Worm (Caenorhabditis elegans) whole organism, L4 larva: ENCODE results near the gene pfk-1.2.
A peak's percentile ranks its signal among the peaks of the same experiment; 100 is the strongest.

Experiments
- D1046.2 ChIP-seq: fragments of 200-800 bp; sonication (Bioruptor generic); IDR thresholded peaks from 2 replicates; pipeline ENCODE4 v1.3.6; 2022; ENCODE audit warnings: missing genetic modification characterization, missing compliant biosample characterization
- F10B5.3 ChIP-seq: sonication (generic microtip); optimal IDR thresholded peaks from 2 replicates; lab custom pipeline; 2016; ENCODE audit warnings: mild to moderate bottlenecking, missing genetic modification characterization, missing compliant biosample characterization
- F37D6.2 ChIP-seq: sonication (generic microtip); optimal IDR thresholded peaks from 2 replicates; lab custom pipeline; 2016; ENCODE audit warnings: mild to moderate bottlenecking, missing genetic modification characterization, missing compliant biosample characterization
- F44E2.7 ChIP-seq: fragments of 200-800 bp; sonication (Bioruptor generic); IDR thresholded peaks from 2 replicates; pipeline ENCODE4 v2.1.2; 2022; ENCODE audit warnings: missing genetic modification characterization, missing compliant biosample characterization
- F49E8.2 ChIP-seq: sonication (generic microtip); optimal IDR thresholded peaks from 2 replicates; lab custom pipeline; 2016; ENCODE audit warnings: missing compliant biosample characterization, mild to moderate bottlenecking, missing genetic modification characterization, borderline replicate concordance
- Y105C5A.15 ChIP-seq: fragments of 200-800 bp; sonication (Bioruptor generic); IDR thresholded peaks from 2 replicates; pipeline ENCODE4 v1.3.6; 2022; ENCODE audit warnings: missing genetic modification characterization, missing compliant biosample characterization
- aly-2 ChIP-seq: sonication (generic microtip); optimal IDR thresholded peaks from 2 replicates; lab custom pipeline; 2018; ENCODE audit warnings: missing biosample characterization, missing genetic modification characterization
- arid-1 ChIP-seq: fragments of 200-800 bp; sonication (Bioruptor generic); conservative IDR thresholded peaks from 2 replicates; pipeline ENCODE4 v1.3.6; 2022; ENCODE audit warnings: missing genetic modification reagents, missing genetic modification characterization, missing compliant biosample characterization
- ceh-20 ChIP-seq: fragments of 200-800 bp; sonication (Bioruptor generic); IDR thresholded peaks from 2 replicates; pipeline ENCODE4 v1.3.6; 2022; ENCODE audit warnings: missing genetic modification reagents, missing genetic modification characterization, missing compliant biosample characterization
- ceh-28 ChIP-seq: fragments of 150-350 bp; optimal IDR thresholded peaks from 2 replicates; lab custom pipeline; 2014; ENCODE audit warnings: missing biosample characterization, missing genetic modification reagents, missing genetic modification characterization
- ceh-62 ChIP-seq: sonication (generic microtip); optimal IDR thresholded peaks from 2 replicates; lab custom pipeline; 2017; ENCODE audit warnings: missing biosample characterization, missing genetic modification characterization
- ces-1 ChIP-seq: fragments of 150-350 bp; sonication (generic microtip); optimal IDR thresholded peaks from 4 replicates; lab custom pipeline; 2014; ENCODE audit warnings: missing biosample characterization, missing genetic modification reagents, missing genetic modification characterization
- cey-2 ChIP-seq: sonication (generic microtip); optimal IDR thresholded peaks from 3 replicates; lab custom pipeline; 2017; ENCODE audit warnings: missing genetic modification characterization, mild to moderate bottlenecking, missing compliant biosample characterization, antibody characterized with exemption, borderline replicate concordance; ENCODE audit not compliant: insufficient read depth
- ctbp-1 ChIP-seq: fragments of 200-800 bp; sonication (Bioruptor generic); IDR thresholded peaks from 2 replicates; pipeline ENCODE4 v1.3.6; 2022; ENCODE audit warnings: missing genetic modification reagents, missing genetic modification characterization, missing compliant biosample characterization
- daf-16 ChIP-seq, 3 experiments: sonication (generic microtip); optimal IDR thresholded peaks; 2 replicates each; lab custom pipeline; 2016 to 2017; ENCODE audit warnings: missing genetic modification characterization in 3 of 3, missing genetic modification reagents in 3 of 3, mild to moderate bottlenecking in 2 of 3, missing compliant biosample characterization in 2 of 3, missing biosample characterization in 1 of 3, moderate library complexity in 1 of 3
- daf-19 ChIP-seq: fragments of 200-800 bp; sonication (Bioruptor generic); conservative IDR thresholded peaks from 2 replicates; pipeline ENCODE4 v1.3.6; 2022; ENCODE audit warnings: missing genetic modification characterization, missing compliant biosample characterization
- daf-8 ChIP-seq: fragments of 200-800 bp; sonication (Bioruptor generic); IDR thresholded peaks from 2 replicates; pipeline ENCODE4 v1.3.6; 2022; ENCODE audit warnings: missing genetic modification characterization, missing compliant biosample characterization
- dmd-6 ChIP-seq: fragments of 200-800 bp; sonication (Bioruptor generic); IDR thresholded peaks from 2 replicates; pipeline ENCODE4 v1.3.6; 2022; ENCODE audit warnings: missing genetic modification reagents, missing genetic modification characterization, missing compliant biosample characterization
- dmd-8 ChIP-seq: fragments of 200-800 bp; sonication (Bioruptor generic); IDR thresholded peaks from 2 replicates; pipeline ENCODE4 v1.3.6; 2022; ENCODE audit warnings: missing genetic modification characterization, missing compliant biosample characterization
- dve-1 ChIP-seq: sonication (generic microtip); optimal IDR thresholded peaks from 2 replicates; lab custom pipeline; 2017; ENCODE audit warnings: antibody characterized with exemption, mild to moderate bottlenecking, missing genetic modification characterization, missing compliant biosample characterization; ENCODE audit not compliant: insufficient read depth
- egl-43 ChIP-seq: fragments of 200-800 bp; sonication (Bioruptor generic); IDR thresholded peaks from 2 replicates; pipeline ENCODE4 v1.3.6; 2022; ENCODE audit warnings: missing genetic modification reagents, missing genetic modification characterization, missing compliant biosample characterization
- fos-1 ChIP-seq: fragments of 150-350 bp; optimal IDR thresholded peaks from 2 replicates; lab custom pipeline; 2014; ENCODE audit warnings: missing biosample characterization, missing genetic modification characterization
- hif-1 ChIP-seq, 2 experiments: sonication (generic microtip); optimal IDR thresholded peaks; 2 replicates each; lab custom pipeline; 2016 to 2017; ENCODE audit warnings: missing compliant biosample characterization in 2 of 2, missing genetic modification characterization in 2 of 2, missing genetic modification reagents in 2 of 2, missing genotype in 2 of 2, mild to moderate bottlenecking in 1 of 2
- lim-7 ChIP-seq: fragments of 200-800 bp; sonication (Bioruptor generic); IDR thresholded peaks from 2 replicates; pipeline ENCODE4 v1.3.6; 2022; ENCODE audit warnings: missing genetic modification characterization, missing compliant biosample characterization
- lin-1 ChIP-seq: fragments of 200-800 bp; sonication (Bioruptor generic); IDR thresholded peaks from 2 replicates; pipeline ENCODE4 v1.3.6; 2022; ENCODE audit warnings: missing genetic modification reagents, missing genetic modification characterization, missing compliant biosample characterization
- lin-13 ChIP-seq: fragments of 150-350 bp; optimal IDR thresholded peaks from 2 replicates; lab custom pipeline; 2014; ENCODE audit warnings: missing biosample characterization, missing genetic modification reagents, missing genetic modification characterization
- lin-15B ChIP-seq: fragments of 150-350 bp; sonication (generic microtip); optimal IDR thresholded peaks from 3 replicates; lab custom pipeline; 2014; ENCODE audit warnings: missing biosample characterization, missing genetic modification characterization
- lin-39 ChIP-seq: fragments of 150-350 bp; optimal IDR thresholded peaks from 2 replicates; lab custom pipeline; 2014; ENCODE audit warnings: missing biosample characterization, missing genetic modification reagents, missing genetic modification characterization
- lir-3 ChIP-seq: sonication (generic microtip); optimal IDR thresholded peaks from 2 replicates; lab custom pipeline; 2016; ENCODE audit warnings: mild to moderate bottlenecking, missing genetic modification characterization, missing compliant biosample characterization
- mep-1 ChIP-seq: fragments of 150-350 bp; sonication (generic microtip); optimal IDR thresholded peaks from 3 replicates; lab custom pipeline; 2014; ENCODE audit warnings: missing biosample characterization, missing genetic modification characterization
- mxl-2 ChIP-seq: fragments of 200-800 bp; sonication (Bioruptor generic); conservative IDR thresholded peaks from 2 replicates; pipeline ENCODE4 v1.3.6; 2022; ENCODE audit warnings: missing genetic modification reagents, missing genetic modification characterization, missing compliant biosample characterization
- nhr-111 ChIP-seq: fragments of 200-800 bp; sonication (Bioruptor generic); optimal IDR thresholded peaks from 2 replicates; lab custom pipeline; 2018; ENCODE audit warnings: mild to moderate bottlenecking, missing genetic modification characterization, missing compliant biosample characterization
- nhr-25 ChIP-seq: sonication (generic microtip); optimal IDR thresholded peaks from 2 replicates; lab custom pipeline; 2017; ENCODE audit warnings: missing genetic modification characterization, mild to moderate bottlenecking, missing compliant biosample characterization, antibody characterized with exemption, moderate library complexity, borderline replicate concordance; ENCODE audit not compliant: insufficient read depth
- nhr-28 ChIP-seq: fragments of 150-350 bp; optimal IDR thresholded peaks from 2 replicates; lab custom pipeline; 2014; ENCODE audit warnings: missing biosample characterization, missing genetic modification characterization
- nhr-77 ChIP-seq: fragments of 150-350 bp; optimal IDR thresholded peaks from 2 replicates; lab custom pipeline; 2014; ENCODE audit warnings: missing biosample characterization, missing genetic modification characterization
- pha-4 ChIP-seq, 2 experiments: fragments of 150-350 bp in 1 of 2; fragments of 200-800 bp in 1 of 2; sonication (Bioruptor generic) in 1 of 2; IDR thresholded peaks in 1 of 2; optimal IDR thresholded peaks in 1 of 2; 2 replicates each; pipeline versions ENCODE4 v1.3.6 to Lab custom; 2014 to 2022; ENCODE audit warnings: missing genetic modification characterization in 2 of 2, missing genetic modification reagents in 2 of 2, missing biosample characterization in 1 of 2, missing compliant biosample characterization in 1 of 2
- php-3 ChIP-seq: fragments of 200-800 bp; sonication (Bioruptor generic); IDR thresholded peaks from 2 replicates; pipeline ENCODE4 v1.3.6; 2022; ENCODE audit warnings: missing genetic modification reagents, missing genetic modification characterization, missing compliant biosample characterization
- saeg-2 ChIP-seq: fragments of 200-800 bp; sonication (Bioruptor generic); IDR thresholded peaks from 2 replicates; pipeline ENCODE4 v1.3.6; 2022; ENCODE audit warnings: missing genetic modification reagents, missing genetic modification characterization, missing compliant biosample characterization
- set-16 ChIP-seq: fragments of 200-800 bp; sonication (Bioruptor generic); IDR thresholded peaks from 2 replicates; pipeline ENCODE4 v1.3.6; 2022; ENCODE audit warnings: missing genetic modification reagents, missing genetic modification characterization, missing compliant biosample characterization
- skn-1 ChIP-seq: fragments of 150-350 bp; optimal IDR thresholded peaks from 2 replicates; lab custom pipeline; 2014; ENCODE audit warnings: missing biosample characterization, missing genetic modification characterization
- snpc-1.2 ChIP-seq: fragments of 200-800 bp; sonication (Bioruptor generic); IDR thresholded peaks from 2 replicates; pipeline ENCODE4 v1.3.6; 2022; ENCODE audit warnings: missing genetic modification reagents, missing genetic modification characterization, missing compliant biosample characterization
- snpc-4 ChIP-seq: fragments of 150-350 bp; optimal IDR thresholded peaks from 2 replicates; lab custom pipeline; 2014; ENCODE audit warnings: missing biosample characterization, missing genetic modification characterization
- tag-97 ChIP-seq: fragments of 200-800 bp; sonication (Bioruptor generic); IDR thresholded peaks from 2 replicates; pipeline ENCODE4 v1.3.6; 2022; ENCODE audit warnings: missing genetic modification characterization, missing compliant biosample characterization
- unc-39 ChIP-seq: sonication (generic microtip); optimal IDR thresholded peaks from 2 replicates; lab custom pipeline; 2017; ENCODE audit warnings: missing biosample characterization, missing genetic modification characterization
- zfp-2 ChIP-seq: sonication (generic microtip); optimal IDR thresholded peaks from 2 replicates; lab custom pipeline; 2016; ENCODE audit warnings: mild to moderate bottlenecking, missing genetic modification characterization, missing compliant biosample characterization
- zfp-3 ChIP-seq: fragments of 200-800 bp; sonication (Bioruptor generic); conservative IDR thresholded peaks from 2 replicates; pipeline ENCODE4 v1.3.6; 2022; ENCODE audit warnings: missing genetic modification reagents, missing genetic modification characterization, missing compliant biosample characterization
- ztf-11 ChIP-seq: fragments of 150-350 bp; optimal IDR thresholded peaks from 2 replicates; lab custom pipeline; 2014; ENCODE audit warnings: missing biosample characterization, missing genetic modification characterization
- ztf-7 ChIP-seq: fragments of 150-350 bp; optimal IDR thresholded peaks from 2 replicates; lab custom pipeline; 2014; ENCODE audit warnings: missing biosample characterization, missing genetic modification characterization

Gene pfk-1.2

ce11 chrV:9503152-9503817, 28.3 kb upstream of the pfk-1.2 start (continued):
- 0 out of 2 replicates have a peak, but pooled peaks have one; percentile 12 for TF ChIP-seq mxl-2
- TF ChIP-seq snpc-4 (tag; lab: Kevin White, UChicago): peak; percentile 81
- TF ChIP-seq ztf-7 (tag; lab: Kevin White, UChicago): no peak
- TF ChIP-seq dmd-6 (GFP tag; lab: Robert Waterston, UW): peak; percentile 84
- TF ChIP-seq lin-39 (tag; lab: Kevin White, UChicago): no peak
- peak; percentile 60 for TF ChIP-seq lir-3 (tag; lab: Kevin White, UChicago)
- TF ChIP-seq nhr-77: peak; percentile 12
- TF ChIP-seq F49E8.2 (tag; lab: Kevin White, UChicago): no peak
- TF ChIP-seq F44E2.7 (GFP tag; lab: Robert Waterston, UW): 0 out of 2 replicates have a peak, but pooled peaks have one; percentile 69
- peak; percentile 85; the same call in 1 of the 2 replicates for TF ChIP-seq snpc-1.2 (GFP tag; lab: Robert Waterston, UW)
- TF ChIP-seq dmd-8 (GFP tag; lab: Robert Waterston, UW): peak; percentile 97
- no peak for TF ChIP-seq lin-13 (GFP tag; lab: Kevin White, UChicago)
- peak; percentile 86 for TF ChIP-seq D1046.2 (GFP tag; lab: Robert Waterston, UW)
- peak; percentile 61; the same call in 1 of the 2 replicates for TF ChIP-seq php-3 (GFP tag; lab: Robert Waterston, UW)
- no peak for TF ChIP-seq ztf-11 (tag; lab: Kevin White, UChicago)
- peak; percentile 84 for TF ChIP-seq ceh-20 (GFP tag; lab: Robert Waterston, UW)
- peak; percentile 67; the same call in 1 of the 2 replicates for TF ChIP-seq lin-1 (GFP tag; lab: Robert Waterston, UW)
- TF ChIP-seq ces-1 (GFP tag; lab: Kevin White, UChicago): no peak
- peak; percentile 88; the same call in 1 of the 2 replicates for TF ChIP-seq pha-4 (GFP tag; IDR thresholded peaks at IDR 0.05; lab: Robert Waterston, UW)
- no peak for TF ChIP-seq pha-4 (tag; optimal IDR thresholded peaks at IDR 0.05; lab: Kevin White, UChicago)
- TF ChIP-seq fos-1: no peak
- TF ChIP-seq ceh-28 (tag; lab: Kevin White, UChicago): no peak
- TF ChIP-seq daf-8 (GFP tag; lab: Robert Waterston, UW): 0 out of 2 replicates have a peak, but pooled peaks have one; percentile 45
- peak; percentile 39 for TF ChIP-seq nhr-25 (tag; lab: Kevin White, UChicago)
- peak; percentile 14 to 45 for TF ChIP-seq hif-1 (tag; optimal IDR thresholded peaks at IDR 0.05; lab: Kevin White, UChicago)
- no peak for TF ChIP-seq Y105C5A.15
- peak; percentile 6 for TF ChIP-seq nhr-111 (GFP tag; lab: Kevin White, UChicago)
- peak in 1 of 2 experiments; percentile 81 for TF ChIP-seq daf-16 (GFP tag; optimal IDR thresholded peaks at IDR 0.05; lab: Kevin White, UChicago)
- peak; percentile 51 for TF ChIP-seq daf-16 (tag; optimal IDR thresholded peaks at IDR 0.05; lab: Kevin White, UChicago)
- TF ChIP-seq F37D6.2 (tag; lab: Kevin White, UChicago): peak; percentile 35
- peak; percentile 56 for TF ChIP-seq mep-1
- TF ChIP-seq lim-7 (GFP tag; lab: Robert Waterston, UW): peak; percentile 87
- TF ChIP-seq zfp-3: 0 out of 2 replicates have a peak, but pooled peaks have one; percentile 59
- no peak for TF ChIP-seq set-16 (GFP tag; lab: Robert Waterston, UW)
- TF ChIP-seq dve-1 (tag; lab: Kevin White, UChicago): no peak
- peak; percentile 87 for TF ChIP-seq ctbp-1 (GFP tag; lab: Robert Waterston, UW)
- no peak for TF ChIP-seq cey-2 (tag; lab: Kevin White, UChicago)
- no peak for TF ChIP-seq skn-1
- no peak for TF ChIP-seq zfp-2
- TF ChIP-seq egl-43 (GFP tag; lab: Robert Waterston, UW): no peak; the same call in 1 of the 2 replicates
- TF ChIP-seq aly-2 (tag; lab: Kevin White, UChicago): no peak
- no peak for TF ChIP-seq ceh-62 (tag; lab: Kevin White, UChicago)
- TF ChIP-seq F10B5.3: no peak
- TF ChIP-seq tag-97: no peak
- peak; percentile 78 for TF ChIP-seq arid-1 (GFP tag; lab: Robert Waterston, UW)
- peak; percentile 89 for TF ChIP-seq daf-19 (GFP tag; lab: Robert Waterston, UW)
- no peak for TF ChIP-seq lin-15B
- no peak for TF ChIP-seq unc-39 (tag; lab: Kevin White, UChicago)
- peak; percentile 59 for TF ChIP-seq nhr-28
- TF ChIP-seq saeg-2 (GFP tag; lab: Robert Waterston, UW): peak; percentile 49; the same call in 1 of the 2 replicates
